Fruit fly (Drosophila melanogaster): ENCODE results near the gene Eogt.

DNA sequence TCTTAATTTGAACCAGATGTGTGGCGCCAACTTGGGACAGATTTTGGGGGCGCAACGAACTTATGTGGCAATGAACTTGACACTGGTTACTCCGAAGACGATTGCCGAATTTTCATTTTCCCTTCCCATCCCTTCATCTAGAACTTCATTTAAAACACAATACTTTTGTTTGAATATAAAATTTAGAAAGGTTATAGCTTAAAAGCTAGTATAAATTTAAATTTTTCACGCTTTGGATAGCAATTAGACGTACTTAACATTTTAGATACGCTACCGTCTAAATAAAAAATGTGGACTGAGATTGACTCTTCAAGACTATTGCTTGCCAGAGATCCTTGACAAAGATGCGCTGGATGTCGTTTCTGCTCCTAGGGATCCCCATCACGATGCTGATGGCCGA is 43.6 kb downstream of the Eogt start, which contains the start of gene CG44139:
- TF ChIP-seq CG15696 (tag; optimal IDR thresholded peaks at IDR 0.05) (no peak), fru (optimal IDR thresholded peaks at IDR 0.05) (no peak), CHES-1-like (GFP tag; optimal IDR thresholded peaks at IDR 0.05) (no peak), exex (tag; optimal IDR thresholded peaks at IDR 0.05) (no peak), ftz-f1 (GFP tag; optimal IDR thresholded peaks at IDR 0.05) (no peak), Hr3 (GFP tag; optimal IDR thresholded peaks at IDR 0.05) (no peak), Fer3 (tag; optimal IDR thresholded peaks at IDR 0.05) (no peak), lov (optimal IDR thresholded peaks at IDR 0.05) (no peak), lov (GFP tag; IDR thresholded peaks at IDR 0.05) (no peak), CG31441 (GFP tag; IDR thresholded peaks at IDR 0.05) (no peak), tin (GFP tag; optimal IDR thresholded peaks at IDR 0.05) (no peak), nerfin-1 (tag; optimal IDR thresholded peaks at IDR 0.05) (no peak), Nf-YC (tag; optimal IDR thresholded peaks at IDR 0.05) (no peak), CG18262 (tag; optimal IDR thresholded peaks at IDR 0.05) (no peak)

All from whole organism, embryonic.